Fruit fly (Drosophila melanogaster) whole organism, embryonic: ENCODE measurements around the gene Tbcd.

Source experiments
- Atf-2 ChIP-seq: fragments of 200-800 bp; sonication (Bioruptor generic); optimal IDR thresholded peaks from 2 replicates; lab custom pipeline; 2016; ENCODE audit warnings: missing biosample characterization, missing genetic modification characterization
- Atf3 ChIP-seq: fragments of 200-800 bp; sonication (Bioruptor generic); optimal IDR thresholded peaks from 3 replicates; lab custom pipeline; 2016; ENCODE audit warnings: missing biosample characterization, missing genetic modification characterization
- B-H1 ChIP-seq: fragments of 200-800 bp; sonication (Bioruptor generic); IDR thresholded peaks from 3 replicates; pipeline ENCODE4 v1.3.6; 2022; ENCODE audit warnings: missing biosample characterization, missing genetic modification characterization
- B-H2 ChIP-seq: fragments of 200-800 bp; sonication (Bioruptor generic); optimal IDR thresholded peaks from 2 replicates; lab custom pipeline; 2018; ENCODE audit warnings: missing biosample characterization, mild to moderate bottlenecking, missing genetic modification characterization
- CG1024 ChIP-seq: fragments of 200-800 bp; sonication (Bioruptor generic); IDR thresholded peaks from 2 replicates; pipeline ENCODE4 v1.3.6; 2022; ENCODE audit warnings: missing biosample characterization, missing genetic modification characterization
- CG10366 ChIP-seq: fragments of 200-800 bp; sonication (Bioruptor generic); IDR thresholded peaks from 2 replicates; pipeline ENCODE4 v1.3.6; 2022; ENCODE audit warnings: missing biosample characterization, missing genetic modification characterization
- CG12219 ChIP-seq: fragments of 200-800 bp; sonication (Bioruptor generic); optimal IDR thresholded peaks from 3 replicates; lab custom pipeline; 2018; ENCODE audit warnings: missing biosample characterization, mild to moderate bottlenecking, missing genetic modification characterization
- CG12769 ChIP-seq: fragments of 200-800 bp; sonication (Bioruptor generic); optimal IDR thresholded peaks from 2 replicates; lab custom pipeline; 2019; ENCODE audit warnings: missing biosample characterization, mild to moderate bottlenecking, missing genetic modification characterization, moderate library complexity
- CG13624 ChIP-seq: fragments of 200-800 bp; sonication (Bioruptor generic); optimal IDR thresholded peaks from 2 replicates; lab custom pipeline; 2016; ENCODE audit warnings: missing biosample characterization, missing genetic modification characterization
- CG14667 ChIP-seq: fragments of 200-800 bp; sonication (Bioruptor generic); IDR thresholded peaks from 2 replicates; pipeline ENCODE4 v1.3.6; 2022; ENCODE audit warnings: missing biosample characterization, missing genetic modification characterization
- CG17328 ChIP-seq: fragments of 200-800 bp; sonication (Bioruptor generic); IDR thresholded peaks from 2 replicates; pipeline ENCODE4 v1.3.6; 2022; ENCODE audit warnings: missing biosample characterization, missing genetic modification characterization
- CG2678 ChIP-seq: fragments of 200-800 bp; sonication (Bioruptor generic); optimal IDR thresholded peaks from 3 replicates; lab custom pipeline; 2019; ENCODE audit warnings: missing biosample characterization, mild to moderate bottlenecking, missing genetic modification characterization, moderate library complexity
- CG4424 ChIP-seq: fragments of 200-800 bp; sonication (Bioruptor generic); optimal IDR thresholded peaks from 3 replicates; lab custom pipeline; 2016; ENCODE audit warnings: missing biosample characterization, missing genetic modification characterization
- CG5953 ChIP-seq: fragments of 200-800 bp; sonication (Bioruptor generic); IDR thresholded peaks from 2 replicates; pipeline ENCODE4 v1.3.6; 2022; ENCODE audit warnings: missing biosample characterization, missing genetic modification characterization
- CG9215 ChIP-seq: fragments of 200-800 bp; sonication (Bioruptor generic); IDR thresholded peaks from 2 replicates; pipeline ENCODE4 v1.3.6; 2022; ENCODE audit warnings: missing biosample characterization, missing genetic modification characterization
- CG9817 ChIP-seq: fragments of 200-800 bp; sonication (Bioruptor generic); optimal IDR thresholded peaks from 2 replicates; lab custom pipeline; 2018; ENCODE audit warnings: missing biosample characterization, mild to moderate bottlenecking, missing genetic modification characterization, moderate library complexity
- CoRest ChIP-seq: fragments of 200-800 bp; sonication (Bioruptor generic); optimal IDR thresholded peaks from 3 replicates; lab custom pipeline; 2018; ENCODE audit warnings: missing biosample characterization, mild to moderate bottlenecking, missing genetic modification characterization, moderate library complexity
- D ChIP-seq, 2 experiments: fragments of 200-800 bp in 1 of 2; fragments of >200 bp in 1 of 2; sonication (Bioruptor generic) in 1 of 2; optimal IDR thresholded peaks; 2 replicates in 1 of 2; 3 replicates in 1 of 2; lab custom pipeline; 2017; ENCODE audit warnings: mild to moderate bottlenecking in 1 of 2, missing biosample characterization in 1 of 2, missing genetic modification characterization in 1 of 2, missing genetic modification reagents in 1 of 2
- Dll ChIP-seq: fragments of 200-800 bp; sonication (Bioruptor generic); IDR thresholded peaks from 4 replicates; pipeline ENCODE4 v1.3.6; 2022; ENCODE audit warnings: missing biosample characterization, missing genetic modification characterization; ENCODE audit not compliant: partially characterized antibody
- E2f1 ChIP-seq: fragments of 200-800 bp; sonication (Bioruptor generic); IDR thresholded peaks from 2 replicates; pipeline ENCODE4 v1.3.6; 2022; ENCODE audit warnings: missing biosample characterization, missing genetic modification characterization
- Fer1 ChIP-seq: fragments of 200-800 bp; sonication (Bioruptor generic); optimal IDR thresholded peaks from 2 replicates; lab custom pipeline; 2017; ENCODE audit warnings: missing biosample characterization, mild to moderate bottlenecking, missing genetic modification characterization
- HLH54F ChIP-seq: fragments of 200-800 bp; sonication (Bioruptor generic); optimal IDR thresholded peaks from 3 replicates; lab custom pipeline; 2016; ENCODE audit warnings: missing biosample characterization, missing genetic modification characterization
- HmgD ChIP-seq: fragments of 200-800 bp; sonication (Bioruptor generic); optimal IDR thresholded peaks from 3 replicates; lab custom pipeline; 2016; ENCODE audit warnings: missing biosample characterization, missing genetic modification characterization
- Hmr ChIP-seq: fragments of 200-800 bp; sonication (Bioruptor generic); optimal IDR thresholded peaks from 3 replicates; lab custom pipeline; 2017; ENCODE audit warnings: mild to moderate bottlenecking, missing biosample characterization, missing genetic modification reagents, missing genetic modification characterization
- Hsf ChIP-seq: fragments of 200-800 bp; sonication (Bioruptor generic); optimal IDR thresholded peaks from 3 replicates; lab custom pipeline; 2016; ENCODE audit warnings: missing biosample characterization, missing genetic modification characterization
- Neu2 ChIP-seq: fragments of 200-800 bp; sonication (Bioruptor generic); optimal IDR thresholded peaks from 3 replicates; lab custom pipeline; 2016; ENCODE audit warnings: missing biosample characterization, missing genetic modification characterization, borderline replicate concordance
- Nf-YB ChIP-seq: fragments of 200-800 bp; sonication (Bioruptor generic); optimal IDR thresholded peaks from 3 replicates; lab custom pipeline; 2019; ENCODE audit warnings: missing biosample characterization, mild to moderate bottlenecking, missing genetic modification characterization, moderate library complexity
- Spps ChIP-seq: fragments of 200-800 bp; sonication (Bioruptor generic); optimal IDR thresholded peaks from 2 replicates; lab custom pipeline; 2018; ENCODE audit warnings: missing biosample characterization, mild to moderate bottlenecking, missing genetic modification characterization
- Stat92E ChIP-seq, 3 experiments: fragments of >200 bp in 2 of 3; fragments of 200-800 bp in 1 of 3; sonication (Bioruptor generic) in 1 of 3; optimal IDR thresholded peaks; 2 replicates each; lab custom pipeline; 2017 to 2019; ENCODE audit warnings: missing biosample characterization in 3 of 3, missing genetic modification characterization in 3 of 3, mild to moderate bottlenecking in 1 of 3, moderate library complexity in 1 of 3
- Vsx1 ChIP-seq: fragments of 200-800 bp; sonication (Bioruptor generic); optimal IDR thresholded peaks from 2 replicates; lab custom pipeline; 2017; ENCODE audit warnings: missing biosample characterization, mild to moderate bottlenecking, missing genetic modification characterization, missing genetic modification reagents
- chinmo ChIP-seq: fragments of 200-800 bp; sonication (Bioruptor generic); IDR thresholded peaks from 4 replicates; pipeline ENCODE4 v1.3.6; 2022; ENCODE audit warnings: missing biosample characterization, missing genetic modification characterization; ENCODE audit not compliant: partially characterized antibody
- danr ChIP-seq: fragments of 200-800 bp; sonication (Bioruptor generic); IDR thresholded peaks from 2 replicates; pipeline ENCODE4 v1.3.6; 2022; ENCODE audit warnings: missing biosample characterization, missing genetic modification characterization
- grn ChIP-seq: fragments of 200-800 bp; sonication (Bioruptor generic); optimal IDR thresholded peaks from 3 replicates; lab custom pipeline; 2017; ENCODE audit warnings: missing biosample characterization, missing genetic modification characterization
- gsb ChIP-seq: fragments of 200-800 bp; sonication (Bioruptor generic); IDR thresholded peaks from 2 replicates; pipeline ENCODE4 v1.3.6; 2022; ENCODE audit warnings: missing biosample characterization, missing genetic modification characterization
- h ChIP-seq: fragments of >200 bp; optimal IDR thresholded peaks from 2 replicates; lab custom pipeline; 2017
- hbn ChIP-seq: fragments of 200-800 bp; sonication (Bioruptor generic); IDR thresholded peaks from 2 replicates; pipeline ENCODE4 v1.3.6; 2022; ENCODE audit warnings: missing biosample characterization, missing genetic modification characterization; ENCODE audit not compliant: partially characterized antibody
- jumu ChIP-seq: fragments of 200-800 bp; sonication (Bioruptor generic); optimal IDR thresholded peaks from 3 replicates; lab custom pipeline; 2016; ENCODE audit warnings: missing biosample characterization, missing genetic modification characterization
- kay ChIP-seq: fragments of 200-800 bp; sonication (Bioruptor generic); optimal IDR thresholded peaks from 2 replicates; lab custom pipeline; 2016; ENCODE audit warnings: missing biosample characterization, missing genetic modification characterization
- lola ChIP-seq, 3 experiments: fragments of >200 bp in 2 of 3; fragments of 200-800 bp in 1 of 3; sonication (Bioruptor generic) in 1 of 3; optimal IDR thresholded peaks; 2 replicates each; lab custom pipeline; 2017 to 2019; ENCODE audit warnings: missing biosample characterization in 3 of 3, missing genetic modification characterization in 3 of 3, mild to moderate bottlenecking in 1 of 3, moderate library complexity in 1 of 3
- oc ChIP-seq: fragments of 200-800 bp; sonication (Bioruptor generic); optimal IDR thresholded peaks from 2 replicates; lab custom pipeline; 2018; ENCODE audit warnings: missing biosample characterization, mild to moderate bottlenecking, missing genetic modification characterization, moderate library complexity
- org-1 ChIP-seq: fragments of 200-800 bp; sonication (Bioruptor generic); optimal IDR thresholded peaks from 2 replicates; lab custom pipeline; 2017; ENCODE audit warnings: missing biosample characterization, missing genetic modification characterization
- phol ChIP-seq: fragments of 200-800 bp; sonication (Bioruptor generic); optimal IDR thresholded peaks from 3 replicates; lab custom pipeline; 2018; ENCODE audit warnings: missing biosample characterization, mild to moderate bottlenecking, missing genetic modification characterization, moderate library complexity
- row ChIP-seq: fragments of 200-800 bp; sonication (Bioruptor generic); IDR thresholded peaks from 3 replicates; pipeline ENCODE4 v1.3.6; 2022; ENCODE audit warnings: missing biosample characterization, missing genetic modification characterization
- run ChIP-seq: fragments of 200-800 bp; sonication (Bioruptor generic); optimal IDR thresholded peaks from 3 replicates; lab custom pipeline; 2018; ENCODE audit warnings: missing biosample characterization, mild to moderate bottlenecking, missing genetic modification characterization
- slbo ChIP-seq: fragments of 200-800 bp; sonication (Bioruptor generic); IDR thresholded peaks from 2 replicates; pipeline ENCODE4 v1.3.6; 2022; ENCODE audit warnings: missing biosample characterization, missing genetic modification characterization
- slp2 ChIP-seq: fragments of 200-800 bp; sonication (Bioruptor generic); optimal IDR thresholded peaks from 2 replicates; lab custom pipeline; 2016; ENCODE audit warnings: missing biosample characterization, missing genetic modification characterization
- tin ChIP-seq: fragments of 200-800 bp; sonication (Bioruptor generic); optimal IDR thresholded peaks from 3 replicates; lab custom pipeline; 2016; ENCODE audit warnings: missing biosample characterization, missing genetic modification characterization
- tup ChIP-seq: fragments of 200-800 bp; sonication (Bioruptor generic); optimal IDR thresholded peaks from 2 replicates; lab custom pipeline; 2016; ENCODE audit warnings: missing biosample characterization, mild to moderate bottlenecking, missing genetic modification characterization, moderate library complexity
- unpg ChIP-seq: fragments of 200-800 bp; sonication (Bioruptor generic); optimal IDR thresholded peaks from 3 replicates; lab custom pipeline; 2018; ENCODE audit warnings: missing biosample characterization, mild to moderate bottlenecking, missing genetic modification characterization, moderate library complexity
- z ChIP-seq: fragments of 200-800 bp; sonication (Bioruptor generic); IDR thresholded peaks from 3 replicates; pipeline ENCODE4 v1.3.6; 2022; ENCODE audit warnings: missing biosample characterization, missing genetic modification characterization

Gene Tbcd

DNA sequence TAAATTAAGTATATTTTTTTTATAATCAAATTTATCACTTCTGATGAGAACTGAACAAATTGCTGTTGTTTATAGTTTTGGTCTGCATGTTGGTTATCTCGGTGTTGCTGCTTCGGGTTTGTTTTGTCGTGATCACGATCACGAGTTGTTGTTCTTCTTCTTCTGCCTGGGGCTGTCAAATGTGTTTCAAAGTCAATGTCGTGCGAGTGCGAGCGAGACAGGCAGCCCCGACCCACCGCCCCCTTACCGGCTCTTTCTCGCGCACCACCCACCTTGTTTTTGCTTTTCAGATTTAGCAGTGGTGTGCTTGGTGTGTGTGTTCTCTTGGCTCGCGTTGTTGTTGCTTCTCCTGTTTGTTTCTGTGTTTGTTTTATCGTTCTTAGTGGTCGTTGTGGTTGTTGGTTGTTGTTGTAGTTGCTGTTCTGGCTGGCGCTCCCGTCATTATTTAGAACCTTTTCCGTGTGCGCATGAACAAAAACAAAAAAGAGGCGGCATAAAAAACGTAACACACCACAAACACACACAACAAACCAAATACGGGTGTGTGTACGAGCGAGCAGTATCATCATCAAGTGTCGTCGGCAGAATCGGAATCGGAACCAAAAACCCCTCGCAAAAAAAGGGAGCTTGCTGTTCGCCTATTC, 50.3 kb downstream of the Tbcd start, which contains the start of gene COX7AL2 (continued):
- TF ChIP-seq Dll (GFP tag; lab: Robert Waterston, UW) (no peak), h (lab: Kevin White, UChicago) (no peak), Hmr (GFP tag; lab: Kevin White, UChicago) (no peak), Neu2 (no peak), hbn (GFP tag; lab: Robert Waterston, UW) (no peak), slp2 (GFP tag; lab: Kevin White, UChicago) (no peak), row (GFP tag; lab: Robert Waterston, UW) (no peak), CG5953 (GFP tag; lab: Robert Waterston, UW) (no peak), CG12769 (tag; lab: Kevin White, UChicago) (peak; percentile 71), Atf3 (no peak), CG1024 (GFP tag; lab: Robert Waterston, UW) (no peak), CG9215 (GFP tag; lab: Robert Waterston, UW) (no peak), Spps (no peak), CG14667 (no peak), CG17328 (GFP tag; lab: Robert Waterston, UW) (no peak), HLH54F (GFP tag; lab: Kevin White, UChicago) (no peak), CG2678 (no peak), kay (GFP tag; lab: Kevin White, UChicago) (no peak), lola (GFP tag; optimal IDR thresholded peaks at IDR 0.05; lab: Kevin White, UChicago) (no peak), CG13624 (no peak), phol (tag; lab: Kevin White, UChicago) (no peak), org-1 (GFP tag; lab: Kevin White, UChicago) (no peak), E2f1 (GFP tag; lab: Robert Waterston, UW) (no peak), Nf-YB (GFP tag; lab: Kevin White, UChicago) (peak; percentile 14), B-H1 (GFP tag; lab: Robert Waterston, UW) (no peak), CG4424 (peak; percentile 37), tup (GFP tag; lab: Kevin White, UChicago) (no peak), oc (tag; lab: Kevin White, UChicago) (no peak), CG9817 (tag; lab: Kevin White, UChicago) (no peak), grn (GFP tag; lab: Kevin White, UChicago) (peak; percentile 53), CG10366 (GFP tag; lab: Robert Waterston, UW) (no peak), slbo (GFP tag; lab: Robert Waterston, UW) (no peak), run (tag; lab: Kevin White, UChicago) (peak; percentile 20), CoRest (tag; lab: Kevin White, UChicago) (no peak), danr (GFP tag; lab: Robert Waterston, UW) (no peak), z (no peak), HmgD (GFP tag; lab: Kevin White, UChicago) (no peak), chinmo (GFP tag; lab: Robert Waterston, UW) (no peak), gsb (GFP tag; lab: Robert Waterston, UW) (no peak), jumu (GFP tag; lab: Kevin White, UChicago) (no peak), Atf-2 (GFP tag; lab: Kevin White, UChicago) (no peak), CG12219 (GFP tag; lab: Kevin White, UChicago) (no peak), Stat92E (GFP tag; optimal IDR thresholded peaks at IDR 0.05; lab: Kevin White, UChicago) (peak in 1 of 3 experiments; percentile 70), unpg (GFP tag; lab: Kevin White, UChicago) (no peak), Vsx1 (GFP tag; lab: Kevin White, UChicago) (peak; percentile 91), D (optimal IDR thresholded peaks at IDR 0.05; lab: Kevin White, UChicago) (no peak), D (GFP tag; optimal IDR thresholded peaks at IDR 0.05; lab: Kevin White, UChicago) (no peak), B-H2 (no peak), Hsf (no peak), Fer1 (GFP tag; lab: Kevin White, UChicago) (no peak), tin (GFP tag; lab: Kevin White, UChicago) (no peak)
